Worm (Caenorhabditis elegans) whole organism, young adult: Measurements from ENCODE around the gene C11D2.4.

Experiments
- F57A8.1 ChIP-seq: fragments of 200-800 bp; sonication (Bioruptor generic); optimal IDR thresholded peaks from 2 replicates; lab custom pipeline; 2018; ENCODE audit warnings: mild to moderate bottlenecking, missing genetic modification characterization, moderate library complexity, missing compliant biosample characterization
- ceh-100 ChIP-seq: fragments of 200-800 bp; sonication (Bioruptor generic); IDR thresholded peaks from 2 replicates; pipeline ENCODE4 v1.3.6; 2022; ENCODE audit warnings: missing genetic modification reagents, missing genetic modification characterization, missing compliant biosample characterization
- lsl-1 ChIP-seq: fragments of 200-800 bp; sonication (Bioruptor generic); optimal IDR thresholded peaks from 2 replicates; lab custom pipeline; 2018; ENCODE audit warnings: mild to moderate bottlenecking, missing genetic modification characterization, moderate library complexity, missing compliant biosample characterization
- mel-28 ChIP-seq: sonication (generic microtip); optimal IDR thresholded peaks from 2 replicates; lab custom pipeline; 2016; ENCODE audit warnings: borderline replicate concordance, mild to moderate bottlenecking, missing genetic modification characterization, missing compliant biosample characterization
- ztf-26 ChIP-seq: sonication (generic microtip); optimal IDR thresholded peaks from 2 replicates; lab custom pipeline; 2017; ENCODE audit warnings: missing genetic modification characterization, missing compliant biosample characterization

DNA sequence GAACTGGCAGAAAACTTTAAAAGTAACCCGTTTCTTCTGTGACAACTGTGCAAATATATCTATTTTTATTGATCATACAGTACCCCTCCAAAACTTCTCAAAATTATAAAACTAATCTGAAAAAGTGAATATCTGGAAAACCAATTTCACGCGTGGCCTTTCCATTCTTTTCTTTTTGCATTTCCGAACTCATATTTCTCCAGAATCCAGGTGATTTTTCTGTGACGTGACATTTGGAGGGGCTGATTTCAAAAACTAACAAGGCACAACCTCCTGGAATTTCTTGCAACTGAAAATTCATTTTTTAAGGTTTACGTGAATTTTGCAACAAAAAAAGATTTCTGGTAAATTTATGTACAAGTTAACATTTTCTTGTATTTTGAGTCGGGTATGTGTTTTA lies 43.5 kb upstream of the C11D2.4 start:
- TF ChIP-seq ceh-100 (GFP tag; lab: Robert Waterston, UW), result no peak
- no peak for TF ChIP-seq F57A8.1 (GFP tag; lab: Kevin White, UChicago)
- no peak for TF ChIP-seq lsl-1 (GFP tag; lab: Kevin White, UChicago)
- no peak for TF ChIP-seq ztf-26 (tag; lab: Kevin White, UChicago)
- TF ChIP-seq mel-28 (tag; lab: Kevin White, UChicago), result no peak
